Worm (Caenorhabditis elegans) whole organism, L1 larva: ENCODE measurements around the gene ceh-16.

Experiments used
- C34B4.2 ChIP-seq: sonication (generic microtip); optimal IDR thresholded peaks from 2 replicates; lab custom pipeline; 2017; ENCODE audit warnings: mild to moderate bottlenecking, missing genetic modification characterization, missing compliant biosample characterization
- F16B12.6 ChIP-seq: fragments of 150-350 bp; optimal IDR thresholded peaks from 2 replicates; lab custom pipeline; 2014; ENCODE audit warnings: missing biosample characterization, missing genetic modification characterization
- Y116A8C.19 ChIP-seq: sonication (generic microtip); optimal IDR thresholded peaks from 2 replicates; lab custom pipeline; 2016; ENCODE audit warnings: missing compliant biosample characterization, missing genetic modification characterization, borderline replicate concordance
- aha-1 ChIP-seq: fragments of 150-350 bp; optimal IDR thresholded peaks from 2 replicates; lab custom pipeline; 2014; ENCODE audit warnings: missing biosample characterization, missing genetic modification characterization
- alr-1 ChIP-seq: fragments of 200-800 bp; sonication (Bioruptor generic); optimal IDR thresholded peaks from 2 replicates; lab custom pipeline; 2018; ENCODE audit warnings: borderline replicate concordance, mild to moderate bottlenecking, missing genetic modification characterization, missing compliant biosample characterization
- aly-2 ChIP-seq: fragments of 150-350 bp; optimal IDR thresholded peaks from 2 replicates; lab custom pipeline; 2014; ENCODE audit warnings: missing biosample characterization, missing genetic modification characterization
- ama-1 ChIP-seq: fragments of 150-350 bp; optimal IDR thresholded peaks from 2 replicates; lab custom pipeline; 2014
- blmp-1 ChIP-seq: fragments of 150-350 bp; optimal IDR thresholded peaks from 2 replicates; lab custom pipeline; 2014; ENCODE audit warnings: missing biosample characterization, missing genetic modification characterization
- ceh-8 ChIP-seq: fragments of 200-800 bp; sonication (Bioruptor generic); optimal IDR thresholded peaks from 2 replicates; lab custom pipeline; 2018; ENCODE audit warnings: mild to moderate bottlenecking, missing genetic modification characterization, moderate library complexity, missing compliant biosample characterization
- ceh-82 ChIP-seq, 3 experiments: fragments of 150-350 bp in 1 of 3; sonication (generic microtip) in 2 of 3; optimal IDR thresholded peaks; 2 replicates each; lab custom pipeline; 2014 to 2017; ENCODE audit warnings: missing biosample characterization in 3 of 3, missing genetic modification characterization in 3 of 3
- ceh-88 ChIP-seq: fragments of 200-800 bp; sonication (Bioruptor generic); IDR thresholded peaks from 2 replicates; pipeline ENCODE4 v1.3.6; 2022; ENCODE audit warnings: missing genetic modification characterization, missing compliant biosample characterization
- ceh-90 ChIP-seq: sonication (generic microtip); optimal IDR thresholded peaks from 2 replicates; lab custom pipeline; 2016; ENCODE audit warnings: missing genetic modification characterization, missing compliant biosample characterization
- ces-1 ChIP-seq: fragments of 150-350 bp; optimal IDR thresholded peaks from 2 replicates; lab custom pipeline; 2014; ENCODE audit warnings: missing biosample characterization, missing genetic modification reagents, missing genetic modification characterization
- dpl-1 ChIP-seq, 3 experiments: fragments of 150-350 bp in 2 of 3; sonication (generic microtip) in 1 of 3; optimal IDR thresholded peaks; 2 replicates each; lab custom pipeline; 2014 to 2017; ENCODE audit warnings: missing biosample characterization in 3 of 3, missing genetic modification characterization in 3 of 3, missing genetic modification reagents in 3 of 3
- egl-13 ChIP-seq: sonication (generic microtip); optimal IDR thresholded peaks from 2 replicates; lab custom pipeline; 2016; ENCODE audit warnings: missing genotype, missing genetic modification reagents, missing genetic modification characterization, missing compliant biosample characterization
- ets-5 ChIP-seq: fragments of 200-800 bp; sonication (Bioruptor generic); IDR thresholded peaks from 2 replicates; pipeline ENCODE4 v1.3.6; 2022; ENCODE audit warnings: missing genetic modification characterization, missing compliant biosample characterization
- fkh-4 ChIP-seq: sonication (generic microtip); optimal IDR thresholded peaks from 2 replicates; lab custom pipeline; 2016; ENCODE audit warnings: missing compliant biosample characterization, missing genetic modification characterization, borderline replicate concordance
- fkh-8 ChIP-seq: sonication (generic microtip); optimal IDR thresholded peaks from 2 replicates; lab custom pipeline; 2016; ENCODE audit warnings: mild to moderate bottlenecking, missing genetic modification characterization, missing compliant biosample characterization
- fos-1 ChIP-seq: fragments of 150-350 bp; optimal IDR thresholded peaks from 2 replicates; lab custom pipeline; 2014; ENCODE audit warnings: missing biosample characterization, missing genetic modification characterization
- grh-1 ChIP-seq: fragments of 200-800 bp; sonication (Bioruptor generic); IDR thresholded peaks from 2 replicates; pipeline ENCODE4 v1.3.6; 2022; ENCODE audit warnings: missing genetic modification reagents, missing genetic modification characterization, missing compliant biosample characterization
- hlh-4 ChIP-seq: sonication (generic microtip); optimal IDR thresholded peaks from 2 replicates; lab custom pipeline; 2016; ENCODE audit warnings: mild to moderate bottlenecking, missing genetic modification characterization, missing compliant biosample characterization
- hpl-2 ChIP-seq: fragments of 150-350 bp; optimal IDR thresholded peaks from 2 replicates; lab custom pipeline; 2014; ENCODE audit warnings: missing biosample characterization, missing genetic modification reagents, missing genetic modification characterization
- isw-1 ChIP-seq: fragments of 200-800 bp; sonication (Bioruptor generic); IDR thresholded peaks from 2 replicates; pipeline ENCODE4 v1.3.6; 2022; ENCODE audit warnings: missing genetic modification characterization, missing compliant biosample characterization
- lin-14 ChIP-seq: fragments of 200-800 bp; sonication (Bioruptor generic); optimal IDR thresholded peaks from 2 replicates; lab custom pipeline; 2018; ENCODE audit warnings: mild to moderate bottlenecking, missing genetic modification characterization, moderate library complexity, missing compliant biosample characterization
- lin-35 ChIP-seq, 2 experiments: fragments of 150-350 bp; optimal IDR thresholded peaks; 2 replicates each; lab custom pipeline; 2014; ENCODE audit warnings: missing biosample characterization in 2 of 2, missing genetic modification characterization in 2 of 2, missing genetic modification reagents in 2 of 2
- lin-39 ChIP-seq: fragments of 150-350 bp; optimal IDR thresholded peaks from 2 replicates; lab custom pipeline; 2014; ENCODE audit warnings: missing biosample characterization, missing genetic modification reagents, missing genetic modification characterization
- lsy-2 ChIP-seq, 2 experiments: fragments of 150-350 bp; optimal IDR thresholded peaks; 2 replicates each; lab custom pipeline; 2014; ENCODE audit warnings: missing biosample characterization in 2 of 2, missing genetic modification characterization in 2 of 2
- mab-9 ChIP-seq: fragments of 200-800 bp; sonication (Bioruptor generic); IDR thresholded peaks from 2 replicates; pipeline ENCODE4 v1.3.6; 2022; ENCODE audit warnings: missing genetic modification reagents, missing genetic modification characterization, missing compliant biosample characterization
- mdl-1 ChIP-seq, 2 experiments: fragments of 150-350 bp; optimal IDR thresholded peaks; 2 replicates each; lab custom pipeline; 2014 to 2017; ENCODE audit warnings: missing biosample characterization in 2 of 2, missing genetic modification characterization in 2 of 2, inconsistent platforms in 1 of 2
- mep-1 ChIP-seq: fragments of 150-350 bp; optimal IDR thresholded peaks from 2 replicates; lab custom pipeline; 2014; ENCODE audit warnings: missing biosample characterization, missing genetic modification characterization
- nhr-12 ChIP-seq: sonication (generic microtip); optimal IDR thresholded peaks from 2 replicates; lab custom pipeline; 2017; ENCODE audit warnings: missing biosample characterization, missing genetic modification characterization
- nhr-19 ChIP-seq: fragments of 200-800 bp; sonication (Bioruptor generic); conservative IDR thresholded peaks from 2 replicates; pipeline ENCODE4 v1.3.6; 2022; ENCODE audit warnings: missing genetic modification characterization, missing compliant biosample characterization
- nhr-20 ChIP-seq: sonication (generic microtip); optimal IDR thresholded peaks from 2 replicates; lab custom pipeline; 2016; ENCODE audit warnings: mild to moderate bottlenecking, missing genetic modification characterization, missing compliant biosample characterization
- nhr-237 ChIP-seq: fragments of 150-350 bp; optimal IDR thresholded peaks from 2 replicates; lab custom pipeline; 2014; ENCODE audit warnings: missing biosample characterization, missing genetic modification characterization
- nhr-28 ChIP-seq: fragments of 150-350 bp; optimal IDR thresholded peaks from 2 replicates; lab custom pipeline; 2014; ENCODE audit warnings: missing biosample characterization, missing genetic modification characterization
- nhr-47 ChIP-seq: sonication (generic microtip); optimal IDR thresholded peaks from 2 replicates; lab custom pipeline; 2016; ENCODE audit warnings: mild to moderate bottlenecking, missing genetic modification characterization, moderate library complexity, missing compliant biosample characterization
- nhr-71 ChIP-seq: sonication (generic microtip); optimal IDR thresholded peaks from 2 replicates; lab custom pipeline; 2016; ENCODE audit warnings: mild to moderate bottlenecking, missing genetic modification characterization, moderate library complexity, missing compliant biosample characterization
- nhr-77 ChIP-seq: fragments of 150-350 bp; optimal IDR thresholded peaks from 2 replicates; lab custom pipeline; 2014; ENCODE audit warnings: missing biosample characterization, missing genetic modification characterization
- nhr-85 ChIP-seq: sonication (generic microtip); peaks from one replicate; lab custom pipeline; 2016; ENCODE audit warnings: missing genetic modification characterization, inconsistent platforms, missing compliant biosample characterization
- pag-3 ChIP-seq: sonication (generic microtip); optimal IDR thresholded peaks from 2 replicates; lab custom pipeline; 2017; ENCODE audit warnings: missing genetic modification characterization, mild to moderate bottlenecking, missing compliant biosample characterization, antibody characterized with exemption, borderline replicate concordance; ENCODE audit not compliant: insufficient read depth
- pqm-1 ChIP-seq: sonication (generic microtip); optimal IDR thresholded peaks from 3 replicates; lab custom pipeline; 2017; ENCODE audit warnings: missing biosample characterization, missing genetic modification characterization
- rnt-1 ChIP-seq: sonication (generic microtip); optimal IDR thresholded peaks from 2 replicates; lab custom pipeline; 2016; ENCODE audit warnings: mild to moderate bottlenecking, missing genetic modification characterization, moderate library complexity, missing compliant biosample characterization
- skn-1 ChIP-seq: fragments of 150-350 bp; optimal IDR thresholded peaks from 2 replicates; lab custom pipeline; 2014; ENCODE audit warnings: missing biosample characterization, missing genetic modification characterization
- sox-4 ChIP-seq: sonication (generic microtip); optimal IDR thresholded peaks from 2 replicates; lab custom pipeline; 2016; ENCODE audit warnings: missing genetic modification characterization, missing compliant biosample characterization
- tbx-2 ChIP-seq: sonication (generic microtip); optimal IDR thresholded peaks from 2 replicates; lab custom pipeline; 2016; ENCODE audit warnings: missing genetic modification characterization, missing compliant biosample characterization
- tlp-1 ChIP-seq: fragments of 150-350 bp; optimal IDR thresholded peaks from 2 replicates; lab custom pipeline; 2014; ENCODE audit warnings: missing biosample characterization, missing genetic modification characterization
- unc-130 ChIP-seq: fragments of 150-350 bp; optimal IDR thresholded peaks from 2 replicates; lab custom pipeline; 2017; ENCODE audit warnings: missing biosample characterization, missing genetic modification characterization, inconsistent platforms
- unc-30 ChIP-seq: sonication (generic microtip); optimal IDR thresholded peaks from 2 replicates; lab custom pipeline; 2017; ENCODE audit warnings: missing biosample characterization, missing genetic modification characterization
- unc-62 ChIP-seq: fragments of 150-350 bp; optimal IDR thresholded peaks from 2 replicates; lab custom pipeline; 2014; ENCODE audit warnings: missing biosample characterization, missing genetic modification reagents, missing genetic modification characterization
- unc-86 ChIP-seq: sonication (generic microtip); optimal IDR thresholded peaks from 2 replicates; lab custom pipeline; 2016; ENCODE audit warnings: missing genetic modification characterization, missing compliant biosample characterization
- vab-15 ChIP-seq: sonication (generic microtip); optimal IDR thresholded peaks from 2 replicates; lab custom pipeline; 2017; ENCODE audit warnings: missing genotype, mild to moderate bottlenecking, missing genetic modification characterization, missing compliant biosample characterization
- zag-1 ChIP-seq: fragments of 150-350 bp; optimal IDR thresholded peaks from 2 replicates; lab custom pipeline; 2014; ENCODE audit warnings: missing biosample characterization, missing genetic modification characterization
- zip-4 ChIP-seq: fragments of 200-800 bp; sonication (Bioruptor generic); optimal IDR thresholded peaks from 2 replicates; lab custom pipeline; 2018; ENCODE audit warnings: mild to moderate bottlenecking, missing genetic modification characterization, moderate library complexity, missing compliant biosample characterization
- ztf-4 ChIP-seq: fragments of 150-350 bp; optimal IDR thresholded peaks from 2 replicates; lab custom pipeline; 2014; ENCODE audit warnings: missing biosample characterization, missing genetic modification characterization

The ceh-16 gene

DNA sequence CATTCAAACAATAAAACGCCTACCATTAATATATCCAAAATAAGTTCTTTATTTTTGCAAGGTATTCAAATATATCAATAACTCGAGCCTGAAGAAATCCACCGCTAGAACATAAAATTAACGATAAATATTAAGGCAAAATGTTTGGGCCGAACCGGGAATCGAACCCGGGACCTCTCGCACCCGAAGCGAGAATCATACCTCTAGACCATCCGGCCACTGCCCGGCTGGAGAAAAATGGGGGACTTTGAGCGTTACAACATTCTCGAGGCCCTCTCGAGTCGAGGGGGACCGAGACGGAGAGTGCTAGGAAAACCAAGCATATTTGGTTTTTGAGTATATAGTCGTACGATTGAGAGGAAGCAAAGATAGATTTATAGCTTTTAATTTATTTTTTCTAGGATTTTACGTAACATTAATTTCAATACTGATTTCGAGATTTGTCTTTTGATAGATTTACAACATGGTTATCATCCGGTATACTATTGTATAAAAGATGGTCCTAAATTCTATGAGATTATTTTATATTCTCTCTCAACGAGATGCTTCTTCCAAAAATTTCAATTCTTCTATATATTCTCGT, 27.8 kb downstream of the ceh-16 start, which contains the start of gene flp-23:
TSS of gene flp-23 (plus strand) at position 533 of the 583 bp plus-strand sequence.
- TF ChIP-seq alr-1 (tag; lab: Kevin White, UChicago): no peak
- TF ChIP-seq nhr-28 (tag; lab: Kevin White, UChicago): no peak
- peak in 1 of 2 experiments; percentile 23 for TF ChIP-seq mdl-1 (tag; optimal IDR thresholded peaks at IDR 0.05; lab: Kevin White, UChicago)
- no peak for TF ChIP-seq aly-2 (tag; lab: Kevin White, UChicago)
- TF ChIP-seq ets-5 (GFP tag; lab: Robert Waterston, UW): no peak
- TF ChIP-seq fkh-4 (tag; lab: Kevin White, UChicago): no peak
- peak; percentile 20 for TF ChIP-seq mep-1 (tag; lab: Kevin White, UChicago)
- no peak for TF ChIP-seq grh-1 (GFP tag; lab: Robert Waterston, UW)
- TF ChIP-seq ama-1 (lab: Kevin White, UChicago): no peak
- no peak for TF ChIP-seq C34B4.2 (tag; lab: Kevin White, UChicago)
- TF ChIP-seq tlp-1 (tag; lab: Kevin White, UChicago): no peak
- TF ChIP-seq zip-4: no peak
- no peak for TF ChIP-seq fkh-8 (tag; lab: Kevin White, UChicago)
- no peak for TF ChIP-seq fos-1
- TF ChIP-seq nhr-20: peak; percentile 9
- TF ChIP-seq nhr-77 (tag; lab: Kevin White, UChicago): no peak
- TF ChIP-seq hlh-4 (tag; lab: Kevin White, UChicago): no peak
- no peak for TF ChIP-seq unc-62 (GFP tag; lab: Kevin White, UChicago)
- no peak for TF ChIP-seq ztf-4 (tag; lab: Kevin White, UChicago)
- TF ChIP-seq nhr-71: peak; percentile 62
- no peak for TF ChIP-seq unc-130 (tag; lab: Kevin White, UChicago)
- peak in 2 of 3 experiments; percentile 24 to 30 for TF ChIP-seq dpl-1 (GFP tag; optimal IDR thresholded peaks at IDR 0.05; lab: Kevin White, UChicago)
- TF ChIP-seq Y116A8C.19: no peak
- TF ChIP-seq lin-35 (GFP tag; optimal IDR thresholded peaks at IDR 0.05; lab: Kevin White, UChicago): peak; percentile 2 to 36
- TF ChIP-seq sox-4 (tag; lab: Kevin White, UChicago): no peak
- no peak for TF ChIP-seq nhr-19
- peak; percentile 36 for TF ChIP-seq skn-1 (tag; lab: Kevin White, UChicago)
- TF ChIP-seq lsy-2 (tag; optimal IDR thresholded peaks at IDR 0.05; lab: Kevin White, UChicago): peak; percentile 29 to 50
- TF ChIP-seq nhr-237: no peak
- TF ChIP-seq aha-1: no peak
- no peak for TF ChIP-seq egl-13 (tag; lab: Kevin White, UChicago)
- no peak for TF ChIP-seq unc-86
- no peak for TF ChIP-seq mab-9 (GFP tag; lab: Robert Waterston, UW)
- TF ChIP-seq ceh-90: no peak
- no peak for TF ChIP-seq lin-39 (tag; lab: Kevin White, UChicago)
- peak in 1 of 3 experiments; percentile 37 for TF ChIP-seq ceh-82 (tag; optimal IDR thresholded peaks at IDR 0.05; lab: Kevin White, UChicago)
- no peak for TF ChIP-seq F16B12.6
- TF ChIP-seq pag-3 (tag; lab: Kevin White, UChicago): no peak
- no peak for TF ChIP-seq nhr-47
- TF ChIP-seq pqm-1: no peak
- no peak for TF ChIP-seq blmp-1 (tag; lab: Kevin White, UChicago)
- TF ChIP-seq hpl-2 (GFP tag; lab: Kevin White, UChicago): no peak
- peak; percentile 52 for TF ChIP-seq lin-14 (GFP tag; lab: Kevin White, UChicago)
- no peak for TF ChIP-seq ceh-88
- no peak for TF ChIP-seq ces-1
- TF ChIP-seq isw-1 (GFP tag; lab: Robert Waterston, UW): no peak
- peak; percentile 47 for TF ChIP-seq rnt-1 (tag; lab: Kevin White, UChicago)
- no peak for TF ChIP-seq nhr-12
- TF ChIP-seq zag-1 (tag; lab: Kevin White, UChicago): no peak
- TF ChIP-seq tbx-2: peak; percentile 28
- no peak for TF ChIP-seq unc-30 (tag; lab: Kevin White, UChicago)
- no peak for TF ChIP-seq ceh-8 (GFP tag; lab: Kevin White, UChicago)
- TF ChIP-seq nhr-85 (tag; lab: Kevin White, UChicago): no peak
- TF ChIP-seq vab-15 (tag; lab: Kevin White, UChicago): no peak
